Worm (Caenorhabditis elegans) whole organism, mixed stage, embryonic: ENCODE results near the gene rgs-5.

Experiments
- M03D4.4 ChIP-seq: sonication (generic microtip); optimal IDR thresholded peaks from 2 replicates; lab custom pipeline; 2017; ENCODE audit warnings: mild to moderate bottlenecking, missing genetic modification characterization, missing compliant biosample characterization
- blmp-1 ChIP-seq: fragments of 150-350 bp; optimal IDR thresholded peaks from 2 replicates; lab custom pipeline; 2014; ENCODE audit warnings: missing biosample characterization, missing genetic modification characterization
- ceh-39 ChIP-seq: fragments of 150-350 bp; optimal IDR thresholded peaks from 2 replicates; lab custom pipeline; 2014; ENCODE audit warnings: missing biosample characterization, missing genetic modification characterization
- ceh-43 ChIP-seq: fragments of 200-800 bp; sonication (Bioruptor generic); optimal IDR thresholded peaks from 2 replicates; lab custom pipeline; 2018; ENCODE audit warnings: mild to moderate bottlenecking, missing genetic modification characterization, moderate library complexity, missing compliant biosample characterization
- ceh-83 ChIP-seq: fragments of 200-800 bp; sonication (Bioruptor generic); optimal IDR thresholded peaks from 2 replicates; lab custom pipeline; 2018; ENCODE audit warnings: mild to moderate bottlenecking, missing genetic modification characterization, missing compliant biosample characterization
- ces-1 ChIP-seq: fragments of 150-350 bp; optimal IDR thresholded peaks from 2 replicates; lab custom pipeline; 2014; ENCODE audit warnings: missing biosample characterization, missing genetic modification reagents, missing genetic modification characterization
- cnd-1 ChIP-seq: fragments of 200-800 bp; sonication (Bioruptor generic); optimal IDR thresholded peaks from 2 replicates; lab custom pipeline; 2018; ENCODE audit warnings: mild to moderate bottlenecking, missing genetic modification characterization, missing compliant biosample characterization
- drap-1 ChIP-seq: fragments of 200-800 bp; sonication (Bioruptor generic); optimal IDR thresholded peaks from 3 replicates; lab custom pipeline; 2018; ENCODE audit warnings: mild to moderate bottlenecking, missing genetic modification characterization, missing compliant biosample characterization
- elt-3 ChIP-seq: fragments of 150-350 bp; optimal IDR thresholded peaks from 2 replicates; lab custom pipeline; 2014; ENCODE audit warnings: missing biosample characterization, missing genetic modification characterization
- flh-1 ChIP-seq: fragments of 200-800 bp; sonication (Bioruptor generic); optimal IDR thresholded peaks from 2 replicates; lab custom pipeline; 2018; ENCODE audit warnings: mild to moderate bottlenecking, missing genetic modification characterization, moderate library complexity, missing compliant biosample characterization
- ham-2 ChIP-seq: fragments of 200-800 bp; sonication (Bioruptor generic); optimal IDR thresholded peaks from 2 replicates; lab custom pipeline; 2018; ENCODE audit warnings: mild to moderate bottlenecking, missing genetic modification characterization, missing compliant biosample characterization
- hlh-1 ChIP-seq: fragments of 150-350 bp; optimal IDR thresholded peaks from 2 replicates; lab custom pipeline; 2014; ENCODE audit warnings: missing biosample characterization, missing genetic modification reagents, missing genetic modification characterization
- lin-13 ChIP-seq: fragments of 150-350 bp; optimal IDR thresholded peaks from 2 replicates; lab custom pipeline; 2014; ENCODE audit warnings: missing biosample characterization, missing genetic modification characterization
- lin-32 ChIP-seq: fragments of 200-800 bp; sonication (Bioruptor generic); optimal IDR thresholded peaks from 2 replicates; lab custom pipeline; 2018; ENCODE audit warnings: mild to moderate bottlenecking, missing genetic modification characterization, missing compliant biosample characterization
- lsy-2 ChIP-seq: fragments of 150-350 bp; optimal IDR thresholded peaks from 2 replicates; lab custom pipeline; 2014; ENCODE audit warnings: missing biosample characterization, missing genetic modification characterization
- mab-5 ChIP-seq: fragments of 150-350 bp; optimal IDR thresholded peaks from 2 replicates; lab custom pipeline; 2014; ENCODE audit warnings: missing biosample characterization, missing genetic modification characterization
- mep-1 ChIP-seq: fragments of 150-350 bp; optimal IDR thresholded peaks from 2 replicates; lab custom pipeline; 2017; ENCODE audit warnings: missing biosample characterization, missing genetic modification reagents, missing genetic modification characterization, inconsistent platforms
- mls-2 ChIP-seq: sonication (generic microtip); optimal IDR thresholded peaks from 2 replicates; lab custom pipeline; 2016; ENCODE audit warnings: mild to moderate bottlenecking, missing genetic modification characterization, moderate library complexity, missing compliant biosample characterization
- nhr-12 ChIP-seq: fragments of 150-350 bp; optimal IDR thresholded peaks from 2 replicates; lab custom pipeline; 2014; ENCODE audit warnings: missing biosample characterization, missing genetic modification characterization
- nhr-2 ChIP-seq: fragments of 150-350 bp; optimal IDR thresholded peaks from 2 replicates; lab custom pipeline; 2014; ENCODE audit warnings: missing biosample characterization, missing genetic modification characterization
- nhr-237 ChIP-seq: fragments of 150-350 bp; optimal IDR thresholded peaks from 2 replicates; lab custom pipeline; 2014; ENCODE audit warnings: missing biosample characterization, missing genetic modification characterization
- nhr-28 ChIP-seq: fragments of 150-350 bp; optimal IDR thresholded peaks from 2 replicates; lab custom pipeline; 2014; ENCODE audit warnings: missing biosample characterization, missing genetic modification characterization
- nhr-76 ChIP-seq: sonication (generic microtip); optimal IDR thresholded peaks from 2 replicates; lab custom pipeline; 2017; ENCODE audit warnings: missing biosample characterization, missing genetic modification characterization
- pha-4 ChIP-seq: fragments of 150-350 bp; optimal IDR thresholded peaks from 2 replicates; lab custom pipeline; 2018; ENCODE audit warnings: missing biosample characterization, missing genetic modification reagents, missing genetic modification characterization
- sem-2 ChIP-seq: fragments of 200-800 bp; sonication (Bioruptor generic); optimal IDR thresholded peaks from 2 replicates; lab custom pipeline; 2018; ENCODE audit warnings: mild to moderate bottlenecking, missing genetic modification characterization, missing compliant biosample characterization
- snpc-4 ChIP-seq: fragments of 150-350 bp; optimal IDR thresholded peaks from 2 replicates; lab custom pipeline; 2014; ENCODE audit warnings: missing biosample characterization, missing genetic modification characterization
- tbx-8 ChIP-seq: fragments of 200-800 bp; sonication (Bioruptor generic); optimal IDR thresholded peaks from 2 replicates; lab custom pipeline; 2018; ENCODE audit warnings: mild to moderate bottlenecking, missing genetic modification characterization, moderate library complexity, missing compliant biosample characterization
- unc-120 ChIP-seq: sonication (generic microtip); optimal IDR thresholded peaks from 2 replicates; lab custom pipeline; 2017; ENCODE audit warnings: missing genetic modification characterization, missing compliant biosample characterization; ENCODE audit not compliant: poor library complexity, severe bottlenecking
- unc-39 ChIP-seq: fragments of 150-350 bp; optimal IDR thresholded peaks from 2 replicates; lab custom pipeline; 2014; ENCODE audit warnings: missing biosample characterization, missing genetic modification characterization
- zip-8 ChIP-seq: fragments of 150-350 bp; optimal IDR thresholded peaks from 2 replicates; lab custom pipeline; 2014; ENCODE audit warnings: missing biosample characterization, missing genetic modification characterization
- ztf-11 ChIP-seq: fragments of 150-350 bp; optimal IDR thresholded peaks from 2 replicates; lab custom pipeline; 2014; ENCODE audit warnings: missing biosample characterization, missing genetic modification characterization

The rgs-5 gene

ce11 chrIII:5697963-5698730 is at the start of gene rgs-5, which contains the start of gene lgg-3:
Gene rgs-5, plus strand, starts transcription at chrIII:5698555.
Gene lgg-3, minus strand, starts transcription at chrIII:5698013.
- TF ChIP-seq mep-1 (tag; lab: Kevin White, UChicago) (peak; percentile 64), nhr-2 (tag; lab: Kevin White, UChicago) (no peak), unc-120 (tag; lab: Kevin White, UChicago) (no peak), M03D4.4 (tag; lab: Kevin White, UChicago) (no peak), snpc-4 (tag; lab: Kevin White, UChicago) (no peak), nhr-237 (no peak), unc-39 (no peak), blmp-1 (no peak), lsy-2 (peak; percentile 31), mls-2 (no peak), ces-1 (peak; percentile 34), ztf-11 (tag; lab: Kevin White, UChicago) (no peak), zip-8 (tag; lab: Kevin White, UChicago) (no peak), ham-2 (GFP tag; lab: Kevin White, UChicago) (no peak), ceh-43 (GFP tag; lab: Kevin White, UChicago) (no peak), hlh-1 (tag; lab: Kevin White, UChicago) (peak; percentile 34)

DNA sequence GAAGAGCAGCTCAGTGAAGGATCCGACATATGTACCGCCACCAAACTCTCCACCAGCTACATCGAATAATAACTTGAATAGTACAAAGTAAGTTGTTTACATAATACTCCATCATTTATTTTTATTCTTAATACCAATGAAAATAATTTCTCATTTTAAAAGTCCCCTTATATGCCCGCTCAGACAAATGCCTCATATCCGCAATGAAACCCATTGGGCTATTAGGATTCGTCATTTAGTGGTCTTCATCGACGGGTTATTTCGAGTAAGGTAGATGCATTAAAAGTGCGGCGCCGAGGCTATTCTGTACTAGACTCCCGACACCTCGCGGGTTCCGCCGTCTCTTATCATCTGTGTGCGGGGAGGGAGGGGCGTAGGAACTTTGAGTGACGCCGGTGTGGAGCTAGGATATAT is 44.7 kb upstream of the rgs-5 start:
- TF ChIP-seq elt-3 (no peak), nhr-12 (tag; lab: Kevin White, UChicago) (no peak), mab-5 (tag; lab: Kevin White, UChicago) (no peak), ceh-83 (GFP tag; lab: Kevin White, UChicago) (no peak), lin-13 (tag; lab: Kevin White, UChicago) (no peak), ham-2 (GFP tag; lab: Kevin White, UChicago) (no peak), drap-1 (no peak), unc-120 (tag; lab: Kevin White, UChicago) (no peak), snpc-4 (tag; lab: Kevin White, UChicago) (no peak)
- TF ChIP-seq, all 35 proteins: peak for 0

DNA sequence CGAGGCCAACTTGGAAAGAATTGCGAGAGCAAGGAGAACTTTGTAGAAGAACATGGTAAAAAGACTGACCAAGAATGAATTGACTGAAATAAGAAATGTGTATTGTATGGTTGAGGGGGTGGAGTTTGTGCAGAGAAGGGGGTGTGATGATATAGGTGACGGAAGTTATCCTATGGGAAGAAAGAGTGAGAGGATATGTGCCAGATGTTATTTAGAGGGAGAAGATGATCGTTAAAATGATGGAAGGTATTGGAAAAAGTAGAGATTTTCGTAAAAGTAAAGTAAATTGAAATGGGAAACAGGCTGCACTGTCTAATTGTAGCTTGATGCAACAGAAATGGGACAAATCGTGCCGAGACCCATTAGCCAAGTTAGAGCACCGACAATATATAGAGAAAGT is 41.4 kb upstream of the rgs-5 start, which contains the start of gene sdz-21:
Gene sdz-21 (minus strand): TSS at position 101 of the 400 bp plus-strand sequence.
- TF ChIP-seq ztf-11 (tag; lab: Kevin White, UChicago) (no peak), zip-8 (tag; lab: Kevin White, UChicago) (no peak), ceh-39 (tag; lab: Kevin White, UChicago) (no peak), mep-1 (tag; lab: Kevin White, UChicago) (no peak), M03D4.4 (tag; lab: Kevin White, UChicago) (no peak), unc-39 (no peak), ham-2 (GFP tag; lab: Kevin White, UChicago) (no peak), flh-1 (GFP tag; lab: Kevin White, UChicago) (no peak), hlh-1 (tag; lab: Kevin White, UChicago) (no peak), nhr-76 (no peak), nhr-28 (no peak), lin-13 (tag; lab: Kevin White, UChicago) (no peak), cnd-1 (tag; lab: Kevin White, UChicago) (no peak), tbx-8 (GFP tag; lab: Kevin White, UChicago) (no peak), drap-1 (no peak), pha-4 (tag; lab: Kevin White, UChicago) (no peak), unc-120 (tag; lab: Kevin White, UChicago) (no peak), ceh-83 (GFP tag; lab: Kevin White, UChicago) (no peak)

DNA sequence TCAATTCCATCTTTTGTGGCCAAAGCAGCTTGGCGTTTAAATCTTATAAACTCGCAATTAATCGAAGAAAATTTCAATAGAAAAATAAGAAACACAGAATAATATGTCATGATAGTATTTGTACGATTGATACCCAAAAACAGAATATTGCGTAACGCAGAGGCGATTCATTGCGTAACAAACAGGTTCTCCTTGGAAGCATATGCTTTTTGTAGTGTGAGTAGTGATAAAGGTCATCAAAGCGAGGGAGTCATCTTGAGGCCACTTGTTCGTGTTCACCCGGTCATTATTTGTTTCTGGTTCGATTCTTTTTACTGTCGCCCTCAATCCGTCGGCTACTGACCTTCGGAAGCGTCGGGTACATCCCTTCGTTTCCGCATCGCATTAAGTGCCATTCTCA is 37.4 kb upstream of the rgs-5 start, which contains the start of gene F54E7.6:
Gene F54E7.6 (minus strand): TSS at position 110 of the 400 bp plus-strand sequence.
- TF ChIP-seq lin-32 (GFP tag; lab: Kevin White, UChicago) (no peak), cnd-1 (tag; lab: Kevin White, UChicago) (no peak), elt-3 (no peak), nhr-237 (no peak), nhr-12 (tag; lab: Kevin White, UChicago) (no peak), lsy-2 (no peak), sem-2 (no peak), ham-2 (GFP tag; lab: Kevin White, UChicago) (peak; percentile 42), zip-8 (tag; lab: Kevin White, UChicago) (peak; percentile 99)
